Worm (Caenorhabditis elegans): ENCODE measurements around the gene srh-45.

- TF ChIP-seq unc-62 (GFP tag; optimal IDR thresholded peaks at IDR 0.05): no peak
- no peak for TF ChIP-seq ama-1 (optimal IDR thresholded peaks at IDR 0.05)
- no peak for TF ChIP-seq ama-1 (GFP tag; optimal IDR thresholded peaks at IDR 0.05)
- no peak for TF ChIP-seq tlf-1 (GFP tag; optimal IDR thresholded peaks at IDR 0.05)
- TF ChIP-seq ztf-3 (GFP tag; optimal IDR thresholded peaks at IDR 0.05): no peak
- no peak for TF ChIP-seq him-1 (tag; optimal IDR thresholded peaks at IDR 0.05)
- TF ChIP-seq nhr-120 (GFP tag; IDR thresholded peaks at IDR 0.05): no peak
- TF ChIP-seq attf-3 (GFP tag; conservative IDR thresholded peaks at IDR 0.05): no peak
- no peak for TF ChIP-seq ceh-79 (tag; optimal IDR thresholded peaks at IDR 0.05)
- no peak for TF ChIP-seq chd-7 (tag; optimal IDR thresholded peaks at IDR 0.05)
- no peak for TF ChIP-seq nhr-27 (tag; optimal IDR thresholded peaks at IDR 0.05)
These were observed 31.1 kb upstream of the srh-45 start for ce11 chrV:11335757-11336418.
